Fruit fly (Drosophila melanogaster) whole organism, prepupa: ENCODE results near the gene CG12065.

Experiments
- Blimp-1 ChIP-seq: fragments of 200-800 bp; sonication (Bioruptor generic); optimal IDR thresholded peaks from 3 replicates; lab custom pipeline; 2017; ENCODE audit warnings: missing biosample characterization, missing genetic modification characterization, mild to moderate bottlenecking, moderate library complexity, missing genetic modification reagents
- CG11294 ChIP-seq: fragments of 200-800 bp; sonication (Bioruptor generic); IDR thresholded peaks from 2 replicates; pipeline ENCODE4 v1.3.6; 2022; ENCODE audit warnings: missing biosample characterization, missing genetic modification characterization
- CG11762 ChIP-seq: fragments of 200-800 bp; sonication (Bioruptor generic); optimal IDR thresholded peaks from 3 replicates; lab custom pipeline; 2016; ENCODE audit warnings: missing biosample characterization, missing genetic modification characterization; ENCODE audit not compliant: insufficient read depth
- CG11902 ChIP-seq: fragments of 200-800 bp; sonication (Bioruptor generic); optimal IDR thresholded peaks from 3 replicates; lab custom pipeline; 2016; ENCODE audit warnings: missing biosample characterization, missing genetic modification characterization
- CG1621 ChIP-seq: fragments of 200-800 bp; sonication (Bioruptor generic); optimal IDR thresholded peaks from 3 replicates; lab custom pipeline; 2018; ENCODE audit warnings: missing biosample characterization, mild to moderate bottlenecking, missing genetic modification characterization
- CG16779 ChIP-seq: fragments of 200-800 bp; sonication (Bioruptor generic); optimal IDR thresholded peaks from 3 replicates; lab custom pipeline; 2017; ENCODE audit warnings: missing biosample characterization, mild to moderate bottlenecking, missing genetic modification characterization
- CG3032 ChIP-seq: fragments of 200-800 bp; optimal IDR thresholded peaks from 2 replicates; lab custom pipeline; 2019; ENCODE audit warnings: missing biosample characterization, mild to moderate bottlenecking, missing genetic modification characterization, moderate library complexity
- CG31627 ChIP-seq: fragments of 200-800 bp; sonication (Bioruptor generic); optimal IDR thresholded peaks from 3 replicates; lab custom pipeline; 2016; ENCODE audit warnings: missing biosample characterization, missing genetic modification characterization
- CG34406 ChIP-seq: fragments of 200-800 bp; sonication (Bioruptor generic); optimal IDR thresholded peaks from 3 replicates; lab custom pipeline; 2016; ENCODE audit warnings: missing biosample characterization, missing genetic modification characterization
- CG6276 ChIP-seq: fragments of 200-800 bp; sonication (Bioruptor generic); optimal IDR thresholded peaks from 2 replicates; lab custom pipeline; 2017; ENCODE audit warnings: missing biosample characterization, mild to moderate bottlenecking, missing genetic modification characterization
- CG6808 ChIP-seq: fragments of 200-800 bp; sonication (Bioruptor generic); optimal IDR thresholded peaks from 3 replicates; lab custom pipeline; 2017; ENCODE audit warnings: missing biosample characterization, missing genetic modification characterization, mild to moderate bottlenecking, moderate library complexity, missing genetic modification reagents
- CG8319 ChIP-seq: fragments of 200-800 bp; sonication (Bioruptor generic); optimal IDR thresholded peaks from 3 replicates; lab custom pipeline; 2016; ENCODE audit warnings: missing biosample characterization, missing genetic modification characterization
- CG8632 ChIP-seq: fragments of 200-800 bp; sonication (Bioruptor generic); optimal IDR thresholded peaks from 3 replicates; lab custom pipeline; 2016; ENCODE audit warnings: missing biosample characterization, missing genetic modification characterization
- CG9139 ChIP-seq: fragments of 200-800 bp; sonication (Bioruptor generic); optimal IDR thresholded peaks from 3 replicates; lab custom pipeline; 2017; ENCODE audit warnings: missing biosample characterization, mild to moderate bottlenecking, missing genetic modification characterization
- Eip75B ChIP-seq: fragments of 200-800 bp; sonication (Bioruptor generic); optimal IDR thresholded peaks from 3 replicates; lab custom pipeline; 2016; ENCODE audit warnings: missing biosample characterization, missing genetic modification characterization
- Eip78C ChIP-seq: fragments of 200-800 bp; sonication (Bioruptor generic); peaks from one replicate; lab custom pipeline; 2016; ENCODE audit warnings: missing biosample characterization, missing genetic modification characterization
- Eip93F ChIP-seq: fragments of 200-800 bp; sonication (Bioruptor generic); optimal IDR thresholded peaks from 2 replicates; lab custom pipeline; 2016; ENCODE audit warnings: missing biosample characterization, mild to moderate bottlenecking, missing genetic modification characterization
- Ets21C ChIP-seq: fragments of 200-800 bp; sonication (Bioruptor generic); optimal IDR thresholded peaks from 3 replicates; lab custom pipeline; 2016; ENCODE audit warnings: missing biosample characterization, missing genetic modification characterization
- Gug ChIP-seq: fragments of 200-800 bp; sonication (Bioruptor generic); IDR thresholded peaks from 2 replicates; pipeline ENCODE4 v1.3.6; 2022; ENCODE audit warnings: missing biosample characterization, missing genetic modification characterization
- Hr4 ChIP-seq: fragments of 200-800 bp; sonication (Bioruptor generic); optimal IDR thresholded peaks from 3 replicates; lab custom pipeline; 2016; ENCODE audit warnings: missing biosample characterization, missing genetic modification characterization
- Lpt ChIP-seq: fragments of 200-800 bp; sonication (Bioruptor generic); optimal IDR thresholded peaks from 3 replicates; lab custom pipeline; 2016; ENCODE audit warnings: missing biosample characterization, missing genetic modification characterization
- Met ChIP-seq: fragments of 200-800 bp; sonication (Bioruptor generic); optimal IDR thresholded peaks from 3 replicates; lab custom pipeline; 2016; ENCODE audit warnings: missing biosample characterization, missing genetic modification characterization
- OdsH ChIP-seq: fragments of 200-800 bp; sonication (Bioruptor generic); optimal IDR thresholded peaks from 3 replicates; lab custom pipeline; 2016; ENCODE audit warnings: missing biosample characterization, missing genetic modification characterization
- Sox102F ChIP-seq: fragments of 200-800 bp; sonication (Bioruptor generic); optimal IDR thresholded peaks from 2 replicates; lab custom pipeline; 2016; ENCODE audit warnings: missing biosample characterization, mild to moderate bottlenecking, missing genetic modification characterization
- Sox14 ChIP-seq: fragments of 200-800 bp; sonication (Bioruptor generic); optimal IDR thresholded peaks from 3 replicates; lab custom pipeline; 2016; ENCODE audit warnings: missing biosample characterization, missing genetic modification characterization
- Sox15 ChIP-seq: fragments of 200-800 bp; sonication (Bioruptor generic); optimal IDR thresholded peaks from 3 replicates; lab custom pipeline; 2016; ENCODE audit warnings: missing biosample characterization, missing genetic modification characterization
- achi ChIP-seq: fragments of 200-800 bp; sonication (Bioruptor generic); optimal IDR thresholded peaks from 3 replicates; lab custom pipeline; 2016; ENCODE audit warnings: missing biosample characterization, missing genetic modification characterization
- acj6 ChIP-seq: fragments of 200-800 bp; sonication (Bioruptor generic); optimal IDR thresholded peaks from 3 replicates; lab custom pipeline; 2016; ENCODE audit warnings: missing biosample characterization, missing genetic modification characterization
- cyc ChIP-seq: fragments of 200-800 bp; sonication (Bioruptor generic); optimal IDR thresholded peaks from 3 replicates; lab custom pipeline; 2016; ENCODE audit warnings: missing biosample characterization, missing genetic modification characterization
- dac ChIP-seq: fragments of 200-800 bp; sonication (Bioruptor generic); optimal IDR thresholded peaks from 2 replicates; lab custom pipeline; 2017; ENCODE audit warnings: missing biosample characterization, mild to moderate bottlenecking, missing genetic modification characterization
- dsx ChIP-seq: fragments of 200-800 bp; optimal IDR thresholded peaks from 3 replicates; lab custom pipeline; 2019; ENCODE audit warnings: missing biosample characterization, mild to moderate bottlenecking, missing genetic modification characterization, moderate library complexity; ENCODE audit not compliant: poor library complexity, severe bottlenecking
- eg ChIP-seq: fragments of 200-800 bp; sonication (Bioruptor generic); IDR thresholded peaks from 3 replicates; pipeline ENCODE4 v1.3.6; 2022; ENCODE audit warnings: missing biosample characterization, missing genetic modification characterization
- esn ChIP-seq: fragments of 200-800 bp; sonication (Bioruptor generic); optimal IDR thresholded peaks from 2 replicates; lab custom pipeline; 2016; ENCODE audit warnings: missing biosample characterization, mild to moderate bottlenecking, missing genetic modification characterization, moderate library complexity
- fd59A ChIP-seq: fragments of 200-800 bp; sonication (Bioruptor generic); optimal IDR thresholded peaks from 2 replicates; lab custom pipeline; 2017; ENCODE audit warnings: missing biosample characterization, mild to moderate bottlenecking, missing genetic modification characterization, missing genetic modification reagents
- fd85E ChIP-seq: fragments of 200-800 bp; sonication (Bioruptor generic); optimal IDR thresholded peaks from 3 replicates; lab custom pipeline; 2016; ENCODE audit warnings: missing biosample characterization, missing genetic modification characterization
- net ChIP-seq: fragments of 200-800 bp; sonication (Bioruptor generic); optimal IDR thresholded peaks from 3 replicates; lab custom pipeline; 2016; ENCODE audit warnings: missing biosample characterization, missing genetic modification characterization
- pdm3 ChIP-seq: fragments of 200-800 bp; sonication (Bioruptor generic); optimal IDR thresholded peaks from 3 replicates; lab custom pipeline; 2016; ENCODE audit warnings: missing biosample characterization, missing genetic modification characterization
- salr ChIP-seq, 2 experiments: fragments of 200-800 bp; sonication (Bioruptor generic); optimal IDR thresholded peaks; 3 replicates each; lab custom pipeline; 2016 to 2018; ENCODE audit warnings: missing biosample characterization in 2 of 2, missing genetic modification characterization in 2 of 2, mild to moderate bottlenecking in 1 of 2
- spab ChIP-seq: fragments of 200-800 bp; sonication (Bioruptor generic); optimal IDR thresholded peaks from 2 replicates; lab custom pipeline; 2017; ENCODE audit warnings: missing biosample characterization, mild to moderate bottlenecking, missing genetic modification characterization, missing genetic modification reagents
- ss ChIP-seq, 2 experiments: fragments of 200-800 bp; sonication (Bioruptor generic); optimal IDR thresholded peaks; 2 replicates in 1 of 2; 3 replicates in 1 of 2; lab custom pipeline; 2017 to 2018; ENCODE audit warnings: mild to moderate bottlenecking in 2 of 2, missing biosample characterization in 2 of 2, missing genetic modification characterization in 2 of 2, moderate library complexity in 1 of 2
- svp ChIP-seq: fragments of 200-800 bp; sonication (Bioruptor generic); peaks from one replicate; lab custom pipeline; 2016; ENCODE audit warnings: missing biosample characterization, missing genetic modification characterization
- topi ChIP-seq: fragments of 200-800 bp; sonication (Bioruptor generic); optimal IDR thresholded peaks from 3 replicates; lab custom pipeline; 2016; ENCODE audit warnings: missing biosample characterization, missing genetic modification characterization
- vri ChIP-seq: fragments of 200-800 bp; sonication (Bioruptor generic); optimal IDR thresholded peaks from 3 replicates; lab custom pipeline; 2016; ENCODE audit warnings: missing biosample characterization, mild to moderate bottlenecking, missing genetic modification characterization

Gene CG12065

DNA sequence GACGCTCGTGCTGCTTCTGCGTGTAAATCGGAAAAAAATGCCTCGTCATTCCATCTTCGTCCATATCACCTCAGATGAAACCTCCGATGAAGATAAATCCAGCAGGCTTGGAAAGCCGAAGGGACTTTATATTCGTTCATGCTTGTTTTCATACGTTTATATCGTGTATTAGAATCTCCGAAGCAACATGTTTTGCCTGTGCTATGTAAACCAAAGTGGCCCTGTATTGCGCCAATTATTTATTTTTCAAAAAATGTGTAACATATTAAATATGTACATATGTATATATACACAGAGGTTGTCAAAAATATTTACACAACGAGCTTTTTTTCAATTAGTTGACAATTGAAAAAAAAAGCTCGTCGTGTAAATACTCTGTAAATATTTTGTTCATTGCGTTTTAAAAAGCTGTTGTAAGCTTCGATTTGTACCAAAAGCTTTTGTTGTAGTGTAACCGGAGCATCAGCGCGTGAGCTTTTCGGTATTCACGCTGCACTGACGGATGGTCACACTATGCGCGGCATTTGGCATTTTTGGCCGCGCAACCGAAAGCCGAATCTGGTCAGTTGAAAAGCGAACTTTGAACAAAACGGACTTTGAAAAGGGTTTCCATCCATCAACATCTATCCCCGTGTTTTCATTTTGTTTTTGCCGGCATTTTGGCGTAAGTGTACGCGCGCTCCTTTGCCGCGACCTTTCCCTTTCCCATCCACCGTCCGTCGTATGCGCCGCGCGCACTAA is at the start of gene CG12065 (continued):
- TF ChIP-seq CG34406 (GFP tag; lab: Kevin White, UChicago) (no peak), pdm3 (GFP tag; lab: Kevin White, UChicago) (peak; percentile 3), salr (GFP tag; optimal IDR thresholded peaks at IDR 0.05; lab: Kevin White, UChicago) (no peak), Hr4 (GFP tag; lab: Kevin White, UChicago) (peak; percentile 11), Eip78C (peak; percentile 91), ss (GFP tag; optimal IDR thresholded peaks at IDR 0.05; lab: Kevin White, UChicago) (no peak), Sox14 (GFP tag; lab: Kevin White, UChicago) (no peak), esn (no peak), CG16779 (tag; lab: Kevin White, UChicago) (peak; percentile 0)

DNA sequence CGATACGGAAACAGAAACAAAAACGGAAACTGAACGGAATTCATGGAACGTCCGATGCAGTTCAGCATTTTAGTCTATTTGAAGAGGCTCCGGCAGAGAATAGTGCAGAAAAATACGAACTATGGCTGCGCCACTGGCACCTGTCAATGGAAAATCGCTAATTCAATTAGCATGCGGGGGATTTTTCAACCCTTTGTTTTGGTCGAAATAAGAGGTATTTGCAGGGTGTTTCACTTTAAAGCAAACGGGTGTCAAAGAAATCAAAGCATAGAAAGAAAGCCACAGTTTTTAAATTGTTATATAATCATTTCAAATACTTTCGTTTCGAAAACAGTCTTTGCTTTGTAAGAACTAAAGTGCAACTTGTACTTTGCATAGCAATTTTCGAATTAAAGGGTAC is 44.5 kb upstream of the CG12065 start, which contains the start of gene PIP82:
Gene PIP82 (minus strand): TSS at position 101 of the 400 bp plus-strand sequence.
- TF ChIP-seq CG1621: no peak
- no peak for TF ChIP-seq spab (GFP tag; lab: Kevin White, UChicago)
- no peak for TF ChIP-seq eg (GFP tag; lab: Robert Waterston, UW)
- TF ChIP-seq vri (GFP tag; lab: Kevin White, UChicago): no peak
- no peak for TF ChIP-seq ss (GFP tag; optimal IDR thresholded peaks at IDR 0.05; lab: Kevin White, UChicago)
- no peak for TF ChIP-seq CG11294 (GFP tag; lab: Robert Waterston, UW)
- no peak for TF ChIP-seq Blimp-1 (GFP tag; lab: Kevin White, UChicago)

DNA sequence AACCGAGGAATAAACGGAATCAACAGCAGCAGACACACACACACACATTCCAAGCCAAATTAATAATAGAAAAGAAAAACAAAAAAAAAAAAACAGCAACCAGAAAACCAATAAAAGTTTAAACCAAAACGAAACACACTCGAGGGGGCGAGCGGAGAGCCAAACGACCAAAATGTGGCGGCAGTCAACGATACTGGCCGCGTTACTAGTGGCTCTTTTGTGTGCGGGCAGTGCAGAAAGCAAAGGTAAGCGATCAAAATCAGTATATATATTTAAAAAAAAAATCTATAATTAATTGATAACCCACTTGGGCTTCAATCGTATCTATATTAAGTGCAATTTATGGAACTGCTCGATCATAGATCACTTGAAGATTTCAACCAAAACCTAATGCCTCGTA is 42.3 kb upstream of the CG12065 start:
- TF ChIP-seq eg (GFP tag; lab: Robert Waterston, UW) (0 out of 3 replicates have a peak, but pooled peaks have one; percentile 25), dsx (GFP tag; lab: Kevin White, UChicago) (no peak)

DNA sequence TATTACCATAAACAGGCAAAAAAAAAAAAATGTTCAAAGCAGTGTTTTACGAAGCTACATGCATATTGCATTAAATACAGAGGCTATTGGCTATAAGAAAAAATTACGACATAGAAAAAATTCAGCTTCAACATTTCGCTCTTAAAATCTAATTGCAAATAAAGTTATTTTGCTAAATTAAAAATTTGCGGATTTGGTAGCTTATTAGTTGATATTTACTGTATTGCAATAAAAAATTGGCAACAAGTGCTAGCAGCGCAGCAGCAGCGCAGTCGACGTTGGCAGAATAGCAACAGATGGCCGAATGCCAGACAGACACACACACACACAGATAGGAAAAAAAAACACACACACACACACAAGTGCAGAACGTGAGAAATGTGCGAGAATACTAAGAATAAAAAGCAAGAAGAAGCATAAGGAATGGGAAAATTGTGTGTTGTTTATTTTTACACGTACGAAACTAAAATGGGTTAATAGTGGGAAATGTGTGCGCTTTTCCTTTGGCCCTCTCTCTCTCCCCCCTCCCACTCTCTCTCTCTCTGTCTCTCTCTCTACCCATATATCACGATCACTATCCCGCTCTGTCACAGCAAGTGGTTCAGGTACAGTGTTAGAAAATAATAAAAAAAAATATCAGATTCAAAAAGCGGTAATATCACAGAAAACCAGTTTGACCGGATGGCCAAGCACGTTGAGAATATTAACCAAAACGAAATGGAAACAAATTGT is 40.4 kb upstream of the CG12065 start:
- no peak for TF ChIP-seq CG8632 (GFP tag; lab: Kevin White, UChicago)
- TF ChIP-seq Lpt (GFP tag; lab: Kevin White, UChicago): peak; percentile 52
- peak; percentile 47 for TF ChIP-seq achi (GFP tag; lab: Kevin White, UChicago)
- TF ChIP-seq Gug (GFP tag; lab: Robert Waterston, UW): peak; percentile 78
- no peak for TF ChIP-seq Met (GFP tag; lab: Kevin White, UChicago)
- TF ChIP-seq CG6276 (GFP tag; lab: Kevin White, UChicago): peak; percentile 75
- peak; percentile 63 for TF ChIP-seq OdsH (GFP tag; lab: Kevin White, UChicago)
- TF ChIP-seq CG3032 (tag; lab: Kevin White, UChicago): peak; percentile 0
- TF ChIP-seq topi (GFP tag; lab: Kevin White, UChicago): peak; percentile 9
- peak; percentile 43 for TF ChIP-seq acj6
- TF ChIP-seq fd59A: no peak
- TF ChIP-seq fd85E (GFP tag; lab: Kevin White, UChicago): no peak
- no peak for TF ChIP-seq dsx (GFP tag; lab: Kevin White, UChicago)
- peak; percentile 56 for TF ChIP-seq net (GFP tag; lab: Kevin White, UChicago)
- TF ChIP-seq svp (GFP tag; lab: Kevin White, UChicago): peak; percentile 30
- TF ChIP-seq CG9139: no peak
- TF ChIP-seq Eip93F (GFP tag; lab: Kevin White, UChicago): no peak
- no peak for TF ChIP-seq Sox15 (GFP tag; lab: Kevin White, UChicago)
- no peak for TF ChIP-seq dac (GFP tag; lab: Kevin White, UChicago)
- TF ChIP-seq CG31627 (GFP tag; lab: Kevin White, UChicago): peak; percentile 31
- peak; percentile 76 for TF ChIP-seq Hr4 (GFP tag; lab: Kevin White, UChicago)
- TF ChIP-seq Eip75B (GFP tag; lab: Kevin White, UChicago): no peak
- no peak for TF ChIP-seq CG6808 (GFP tag; lab: Kevin White, UChicago)
- peak; percentile 14 for TF ChIP-seq cyc (GFP tag; lab: Kevin White, UChicago)
- no peak for TF ChIP-seq CG34406 (GFP tag; lab: Kevin White, UChicago)
- TF ChIP-seq Sox102F (GFP tag; lab: Kevin White, UChicago): no peak
- TF ChIP-seq CG11762 (GFP tag; lab: Kevin White, UChicago): no peak
- TF ChIP-seq CG8319 (GFP tag; lab: Kevin White, UChicago): no peak
- no peak for TF ChIP-seq Ets21C (GFP tag; lab: Kevin White, UChicago)
- TF ChIP-seq CG11902 (GFP tag; lab: Kevin White, UChicago): no peak
